Worm (Caenorhabditis elegans) whole organism, L1 larva: ENCODE measurements around the gene C02F4.4.
A peak's percentile ranks its signal among the peaks of the same experiment; 100 is the strongest.

Source experiments
- Y116A8C.19 ChIP-seq: sonication (generic microtip); optimal IDR thresholded peaks from 2 replicates; lab custom pipeline; 2016; ENCODE audit warnings: missing compliant biosample characterization, missing genetic modification characterization, borderline replicate concordance
- ama-1 ChIP-seq: fragments of 150-350 bp; optimal IDR thresholded peaks from 2 replicates; lab custom pipeline; 2014
- blmp-1 ChIP-seq: fragments of 150-350 bp; optimal IDR thresholded peaks from 2 replicates; lab custom pipeline; 2014; ENCODE audit warnings: missing biosample characterization, missing genetic modification characterization
- ceh-63 ChIP-seq: fragments of 200-800 bp; sonication (Bioruptor generic); optimal IDR thresholded peaks from 2 replicates; lab custom pipeline; 2018; ENCODE audit warnings: mild to moderate bottlenecking, missing genetic modification characterization, missing compliant biosample characterization
- ceh-82 ChIP-seq, 3 experiments: fragments of 150-350 bp in 1 of 3; sonication (generic microtip) in 2 of 3; optimal IDR thresholded peaks; 2 replicates each; lab custom pipeline; 2014 to 2017; ENCODE audit warnings: missing biosample characterization in 3 of 3, missing genetic modification characterization in 3 of 3
- ceh-88 ChIP-seq: fragments of 200-800 bp; sonication (Bioruptor generic); IDR thresholded peaks from 2 replicates; pipeline ENCODE4 v1.3.6; 2022; ENCODE audit warnings: missing genetic modification characterization, missing compliant biosample characterization
- dpl-1 ChIP-seq, 3 experiments: fragments of 150-350 bp in 2 of 3; sonication (generic microtip) in 1 of 3; optimal IDR thresholded peaks; 2 replicates each; lab custom pipeline; 2014 to 2017; ENCODE audit warnings: missing biosample characterization in 3 of 3, missing genetic modification characterization in 3 of 3, missing genetic modification reagents in 3 of 3
- dsc-1 ChIP-seq: sonication (generic microtip); optimal IDR thresholded peaks from 2 replicates; lab custom pipeline; 2016; ENCODE audit warnings: mild to moderate bottlenecking, missing genetic modification characterization, missing compliant biosample characterization
- efl-1 ChIP-seq, 4 experiments: fragments of 150-350 bp; optimal IDR thresholded peaks in 3 of 4; peaks in 1 of 4; 1 replicate in 1 of 4; 2 replicates in 3 of 4; lab custom pipeline; 2014; ENCODE audit warnings: missing biosample characterization in 2 of 4, missing genetic modification characterization in 2 of 4, missing genetic modification reagents in 2 of 4
- elt-2 ChIP-seq: sonication (generic microtip); optimal IDR thresholded peaks from 2 replicates; lab custom pipeline; 2016; ENCODE audit warnings: missing genetic modification characterization, mild to moderate bottlenecking, inconsistent platforms, missing compliant biosample characterization, missing genetic modification reagents
- ets-5 ChIP-seq: fragments of 200-800 bp; sonication (Bioruptor generic); IDR thresholded peaks from 2 replicates; pipeline ENCODE4 v1.3.6; 2022; ENCODE audit warnings: missing genetic modification characterization, missing compliant biosample characterization
- fkh-4 ChIP-seq: sonication (generic microtip); optimal IDR thresholded peaks from 2 replicates; lab custom pipeline; 2016; ENCODE audit warnings: missing compliant biosample characterization, missing genetic modification characterization, borderline replicate concordance
- fkh-8 ChIP-seq: sonication (generic microtip); optimal IDR thresholded peaks from 2 replicates; lab custom pipeline; 2016; ENCODE audit warnings: mild to moderate bottlenecking, missing genetic modification characterization, missing compliant biosample characterization
- grh-1 ChIP-seq: fragments of 200-800 bp; sonication (Bioruptor generic); IDR thresholded peaks from 2 replicates; pipeline ENCODE4 v1.3.6; 2022; ENCODE audit warnings: missing genetic modification reagents, missing genetic modification characterization, missing compliant biosample characterization
- hlh-17 ChIP-seq: fragments of 200-800 bp; sonication (Bioruptor generic); optimal IDR thresholded peaks from 2 replicates; lab custom pipeline; 2018; ENCODE audit warnings: missing genetic modification characterization, mild to moderate bottlenecking, missing compliant biosample characterization, moderate library complexity, borderline replicate concordance
- hpl-2 ChIP-seq: fragments of 150-350 bp; optimal IDR thresholded peaks from 2 replicates; lab custom pipeline; 2014; ENCODE audit warnings: missing biosample characterization, missing genetic modification reagents, missing genetic modification characterization
- irx-1 ChIP-seq: sonication (generic microtip); optimal IDR thresholded peaks from 2 replicates; lab custom pipeline; 2016; ENCODE audit warnings: missing genetic modification characterization, missing compliant biosample characterization
- jun-1 ChIP-seq: fragments of 150-350 bp; optimal IDR thresholded peaks from 2 replicates; lab custom pipeline; 2014; ENCODE audit warnings: missing biosample characterization, missing genetic modification reagents, missing genetic modification characterization
- lin-13 ChIP-seq: fragments of 150-350 bp; optimal IDR thresholded peaks from 2 replicates; lab custom pipeline; 2014; ENCODE audit warnings: missing biosample characterization, missing genetic modification reagents, missing genetic modification characterization
- lin-14 ChIP-seq: fragments of 200-800 bp; sonication (Bioruptor generic); optimal IDR thresholded peaks from 2 replicates; lab custom pipeline; 2018; ENCODE audit warnings: mild to moderate bottlenecking, missing genetic modification characterization, moderate library complexity, missing compliant biosample characterization
- lin-15B ChIP-seq: fragments of 150-350 bp; sonication (generic microtip); optimal IDR thresholded peaks from 3 replicates; lab custom pipeline; 2014; ENCODE audit warnings: missing biosample characterization, missing genetic modification characterization
- lin-39 ChIP-seq: fragments of 150-350 bp; optimal IDR thresholded peaks from 2 replicates; lab custom pipeline; 2014; ENCODE audit warnings: missing biosample characterization, missing genetic modification reagents, missing genetic modification characterization
- lsy-2 ChIP-seq, 2 experiments: fragments of 150-350 bp; optimal IDR thresholded peaks; 2 replicates each; lab custom pipeline; 2014; ENCODE audit warnings: missing biosample characterization in 2 of 2, missing genetic modification characterization in 2 of 2
- mef-2 ChIP-seq: fragments of 150-350 bp; optimal IDR thresholded peaks from 2 replicates; lab custom pipeline; 2014; ENCODE audit warnings: missing biosample characterization, missing genetic modification characterization
- mep-1 ChIP-seq: fragments of 150-350 bp; optimal IDR thresholded peaks from 2 replicates; lab custom pipeline; 2014; ENCODE audit warnings: missing biosample characterization, missing genetic modification characterization
- nhr-11 ChIP-seq: fragments of 150-350 bp; optimal IDR thresholded peaks from 2 replicates; lab custom pipeline; 2014; ENCODE audit warnings: missing biosample characterization, missing genetic modification characterization
- nhr-20 ChIP-seq: sonication (generic microtip); optimal IDR thresholded peaks from 2 replicates; lab custom pipeline; 2016; ENCODE audit warnings: mild to moderate bottlenecking, missing genetic modification characterization, missing compliant biosample characterization
- nhr-237 ChIP-seq: fragments of 150-350 bp; optimal IDR thresholded peaks from 2 replicates; lab custom pipeline; 2014; ENCODE audit warnings: missing biosample characterization, missing genetic modification characterization
- nhr-28 ChIP-seq: fragments of 150-350 bp; optimal IDR thresholded peaks from 2 replicates; lab custom pipeline; 2014; ENCODE audit warnings: missing biosample characterization, missing genetic modification characterization
- nhr-71 ChIP-seq: sonication (generic microtip); optimal IDR thresholded peaks from 2 replicates; lab custom pipeline; 2016; ENCODE audit warnings: mild to moderate bottlenecking, missing genetic modification characterization, moderate library complexity, missing compliant biosample characterization
- nhr-76 ChIP-seq: sonication (generic microtip); optimal IDR thresholded peaks from 2 replicates; lab custom pipeline; 2017; ENCODE audit warnings: missing biosample characterization, missing genetic modification characterization
- nhr-77 ChIP-seq: fragments of 150-350 bp; optimal IDR thresholded peaks from 2 replicates; lab custom pipeline; 2014; ENCODE audit warnings: missing biosample characterization, missing genetic modification characterization
- nhr-85 ChIP-seq: sonication (generic microtip); peaks from one replicate; lab custom pipeline; 2016; ENCODE audit warnings: missing genetic modification characterization, inconsistent platforms, missing compliant biosample characterization
- pag-3 ChIP-seq: sonication (generic microtip); optimal IDR thresholded peaks from 2 replicates; lab custom pipeline; 2017; ENCODE audit warnings: missing genetic modification characterization, mild to moderate bottlenecking, missing compliant biosample characterization, antibody characterized with exemption, borderline replicate concordance; ENCODE audit not compliant: insufficient read depth
- pax-3 ChIP-seq: fragments of 200-800 bp; sonication (Bioruptor generic); optimal IDR thresholded peaks from 2 replicates; lab custom pipeline; 2018; ENCODE audit warnings: mild to moderate bottlenecking, missing genetic modification characterization, moderate library complexity, missing compliant biosample characterization
- pqm-1 ChIP-seq: sonication (generic microtip); optimal IDR thresholded peaks from 3 replicates; lab custom pipeline; 2017; ENCODE audit warnings: missing biosample characterization, missing genetic modification characterization
- rnt-1 ChIP-seq: sonication (generic microtip); optimal IDR thresholded peaks from 2 replicates; lab custom pipeline; 2016; ENCODE audit warnings: mild to moderate bottlenecking, missing genetic modification characterization, moderate library complexity, missing compliant biosample characterization
- skn-1 ChIP-seq: fragments of 150-350 bp; optimal IDR thresholded peaks from 2 replicates; lab custom pipeline; 2014; ENCODE audit warnings: missing biosample characterization, missing genetic modification characterization
- snpc-4 ChIP-seq: fragments of 150-350 bp; optimal IDR thresholded peaks from 2 replicates; lab custom pipeline; 2014; ENCODE audit warnings: missing biosample characterization, missing genetic modification characterization
- snu-23 ChIP-seq: sonication (generic microtip); optimal IDR thresholded peaks from 2 replicates; lab custom pipeline; 2016; ENCODE audit warnings: missing genetic modification characterization, missing compliant biosample characterization
- sptf-1 ChIP-seq: fragments of 150-350 bp; optimal IDR thresholded peaks from 2 replicates; lab custom pipeline; 2014; ENCODE audit warnings: missing biosample characterization, missing genetic modification characterization
- tbx-2 ChIP-seq: sonication (generic microtip); optimal IDR thresholded peaks from 2 replicates; lab custom pipeline; 2016; ENCODE audit warnings: missing genetic modification characterization, missing compliant biosample characterization
- unc-130 ChIP-seq: fragments of 150-350 bp; optimal IDR thresholded peaks from 2 replicates; lab custom pipeline; 2017; ENCODE audit warnings: missing biosample characterization, missing genetic modification characterization, inconsistent platforms
- unc-30 ChIP-seq: sonication (generic microtip); optimal IDR thresholded peaks from 2 replicates; lab custom pipeline; 2017; ENCODE audit warnings: missing biosample characterization, missing genetic modification characterization
- unc-98 ChIP-seq: fragments of 200-800 bp; sonication (Bioruptor generic); IDR thresholded peaks from 2 replicates; pipeline ENCODE4 v1.3.6; 2022; ENCODE audit warnings: missing genetic modification characterization, missing compliant biosample characterization
- zag-1 ChIP-seq: fragments of 150-350 bp; optimal IDR thresholded peaks from 2 replicates; lab custom pipeline; 2014; ENCODE audit warnings: missing biosample characterization, missing genetic modification characterization
- ztf-11 ChIP-seq, 2 experiments: sonication (generic microtip); optimal IDR thresholded peaks; 2 replicates each; lab custom pipeline; 2016 to 2017; ENCODE audit warnings: missing genetic modification characterization in 2 of 2, missing biosample characterization in 1 of 2, missing compliant biosample characterization in 1 of 2
- ztf-4 ChIP-seq: fragments of 150-350 bp; optimal IDR thresholded peaks from 2 replicates; lab custom pipeline; 2014; ENCODE audit warnings: missing biosample characterization, missing genetic modification characterization

The C02F4.4 gene

DNA sequence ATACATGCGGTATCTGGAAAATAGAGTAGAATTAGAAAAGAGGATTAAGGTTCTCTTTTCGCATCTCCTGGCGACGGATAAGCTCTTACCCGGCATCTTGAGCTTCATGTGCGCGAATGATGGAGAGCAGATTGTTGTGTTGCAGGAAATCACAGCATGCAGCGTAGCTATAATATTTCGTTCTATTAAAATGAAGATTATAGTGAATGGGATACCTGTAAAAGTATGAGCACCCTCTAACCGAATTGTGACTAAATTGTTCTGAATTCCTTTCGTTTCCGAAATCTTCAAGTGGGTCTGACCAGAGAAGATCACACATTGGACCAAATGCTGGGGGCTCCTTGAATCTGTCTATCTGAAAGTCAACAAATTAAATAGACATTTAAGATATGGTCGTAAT is 16.6 kb downstream of the C02F4.4 start:
- TF ChIP-seq dsc-1 (tag; lab: Kevin White, UChicago) (peak; percentile 32), nhr-85 (tag; lab: Kevin White, UChicago) (no peak), efl-1 (optimal IDR thresholded peaks at IDR 0.05; lab: Kevin White, UChicago) (no peak), efl-1 (GFP tag; optimal IDR thresholded peaks at IDR 0.05 in 1 of 2; lab: Kevin White, UChicago) (peak in 1 of 2 experiments; percentile 51)
- TF ChIP-seq, all 84 proteins: peak for 2

DNA sequence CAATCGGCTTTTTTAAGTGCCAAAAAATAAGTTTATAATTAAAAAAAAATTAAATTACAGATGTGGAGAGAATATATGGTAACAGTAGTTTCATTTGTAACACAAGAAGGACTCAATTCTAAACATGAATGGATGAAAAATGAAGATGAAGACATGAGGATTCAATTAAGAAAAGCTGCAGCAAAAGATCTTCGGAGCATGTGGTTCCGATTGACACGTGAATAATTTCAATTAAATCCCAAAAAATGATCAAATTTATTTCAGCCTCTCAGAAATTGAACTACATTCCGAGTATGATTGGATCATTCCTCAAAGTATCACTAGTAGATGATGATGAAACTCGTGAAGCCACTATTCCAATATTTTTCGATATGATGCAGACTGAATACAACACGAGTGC is 25.6 kb downstream of the C02F4.4 start:
- peak; percentile 98 for TF ChIP-seq dsc-1 (tag; lab: Kevin White, UChicago)
- no peak for TF ChIP-seq zag-1
- TF ChIP-seq pax-3 (tag; lab: Kevin White, UChicago) = no peak
- TF ChIP-seq hpl-2 = no peak
- no peak for TF ChIP-seq pag-3 (tag; lab: Kevin White, UChicago)
- TF ChIP-seq ceh-63 (GFP tag; lab: Kevin White, UChicago) = no peak
- peak; percentile 88 for TF ChIP-seq fkh-4 (tag; lab: Kevin White, UChicago)
- no peak for TF ChIP-seq dpl-1 (GFP tag; optimal IDR thresholded peaks at IDR 0.05; lab: Kevin White, UChicago)
- no peak for TF ChIP-seq mef-2 (tag; lab: Kevin White, UChicago)
- no peak for TF ChIP-seq jun-1 (tag; lab: Kevin White, UChicago)
- TF ChIP-seq, all 84 proteins: peak for 2

DNA sequence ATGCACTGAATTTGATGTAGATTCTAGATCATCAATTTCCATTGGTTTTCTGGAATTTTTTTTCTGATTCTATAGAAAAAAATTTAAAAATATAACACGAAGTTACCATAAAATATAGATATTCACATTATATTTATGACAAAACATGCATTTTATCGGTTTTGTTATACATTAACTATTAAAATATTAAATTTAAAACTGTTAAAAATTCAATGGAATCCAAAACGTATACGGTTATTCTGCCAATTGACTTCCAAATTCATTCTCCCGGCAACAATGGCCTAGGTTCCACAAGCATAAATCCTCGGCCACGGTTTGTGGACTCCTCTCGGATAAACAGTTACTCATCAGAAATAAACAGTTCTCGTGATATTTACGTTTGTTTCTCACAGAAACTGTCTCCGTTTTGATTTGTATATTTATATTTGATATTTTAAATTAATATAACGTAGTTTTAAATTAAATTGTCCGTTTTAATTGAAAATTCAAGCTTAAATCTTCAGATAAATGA is 31.4 kb downstream of the C02F4.4 start, which contains the start of the genes F01D4.5 and ced-5:
F01D4.5 (minus strand) TSS at position 51 of the 511 bp plus-strand sequence.
ced-5 (plus strand) TSS at position 504 of the 511 bp plus-strand sequence.
- TF ChIP-seq ztf-11 (tag; optimal IDR thresholded peaks at IDR 0.05; lab: Kevin White, UChicago) = peak in 1 of 2 experiments; percentile 97
- TF ChIP-seq unc-98 = peak; percentile 90
- no peak for TF ChIP-seq nhr-11 (tag; lab: Kevin White, UChicago)
- peak; percentile 72 for TF ChIP-seq lin-39
- TF ChIP-seq nhr-85 (tag; lab: Kevin White, UChicago) = peak; percentile 97
- peak; percentile 21 for TF ChIP-seq pag-3 (tag; lab: Kevin White, UChicago)
- peak; percentile 100 for TF ChIP-seq rnt-1 (tag; lab: Kevin White, UChicago)
- TF ChIP-seq dpl-1 (GFP tag; optimal IDR thresholded peaks at IDR 0.05; lab: Kevin White, UChicago) = peak; percentile 56 to 80 (median 80)
- peak; percentile 68 for TF ChIP-seq lin-13
- TF ChIP-seq grh-1 (GFP tag; lab: Robert Waterston, UW) = peak; percentile 68
- TF ChIP-seq nhr-76 = no peak
- peak; percentile 92 for TF ChIP-seq nhr-20 (tag; lab: Kevin White, UChicago)
- TF ChIP-seq sptf-1 (tag; lab: Kevin White, UChicago) = no peak
- peak; percentile 84 for TF ChIP-seq fkh-8 (tag; lab: Kevin White, UChicago)
- peak; percentile 54 for TF ChIP-seq blmp-1 (tag; lab: Kevin White, UChicago)
- no peak for TF ChIP-seq ets-5
- TF ChIP-seq tbx-2 (tag; lab: Kevin White, UChicago) = peak; percentile 95
- TF ChIP-seq nhr-237 (tag; lab: Kevin White, UChicago) = no peak
- peak; percentile 56 to 65 (median 63) for TF ChIP-seq ceh-82 (tag; optimal IDR thresholded peaks at IDR 0.05; lab: Kevin White, UChicago)
- TF ChIP-seq snu-23 (GFP tag; lab: Kevin White, UChicago) = peak; percentile 88
- peak; percentile 92 for TF ChIP-seq lin-14 (GFP tag; lab: Kevin White, UChicago)
- no peak for TF ChIP-seq nhr-28 (tag; lab: Kevin White, UChicago)
- peak; percentile 94 for TF ChIP-seq nhr-71 (tag; lab: Kevin White, UChicago)
- peak; percentile 94 for TF ChIP-seq Y116A8C.19
- TF ChIP-seq pqm-1 (tag; lab: Kevin White, UChicago) = no peak
- peak; percentile 91 for TF ChIP-seq elt-2 (tag; lab: Kevin White, UChicago)
- TF ChIP-seq lin-15B (tag; lab: Kevin White, UChicago) = peak; percentile 74
- TF ChIP-seq ama-1 (lab: Kevin White, UChicago) = no peak
- peak; percentile 69 for TF ChIP-seq skn-1 (tag; lab: Kevin White, UChicago)
- peak; percentile 83 for TF ChIP-seq snpc-4 (tag; lab: Kevin White, UChicago)
- TF ChIP-seq ceh-63 (GFP tag; lab: Kevin White, UChicago) = peak; percentile 46
- TF ChIP-seq mep-1 (tag; lab: Kevin White, UChicago) = peak; percentile 92
- peak; percentile 40 for TF ChIP-seq hlh-17 (GFP tag; lab: Kevin White, UChicago)
- TF ChIP-seq irx-1 (tag; lab: Kevin White, UChicago) = peak; percentile 99
- TF ChIP-seq unc-130 = peak; percentile 36
- no peak for TF ChIP-seq nhr-77 (tag; lab: Kevin White, UChicago)
- TF ChIP-seq ztf-4 (tag; lab: Kevin White, UChicago) = peak; percentile 58
- no peak for TF ChIP-seq mef-2 (tag; lab: Kevin White, UChicago)
- TF ChIP-seq ceh-88 (GFP tag; lab: Robert Waterston, UW) = peak; percentile 79
- TF ChIP-seq lsy-2 (tag; optimal IDR thresholded peaks at IDR 0.05; lab: Kevin White, UChicago) = peak; percentile 81 to 85
- TF ChIP-seq unc-30 (tag; lab: Kevin White, UChicago) = no peak
